Worm (Caenorhabditis elegans) whole organism, L2 larva: ENCODE measurements around the gene sdhd-1.

ENCODE experiments used
- C34F6.9 ChIP-seq: fragments of 150-350 bp; optimal IDR thresholded peaks from 2 replicates; lab custom pipeline; 2014; ENCODE audit warnings: missing biosample characterization, missing genetic modification characterization
- F13H6.1 ChIP-seq: sonication (generic microtip); optimal IDR thresholded peaks from 2 replicates; lab custom pipeline; 2016; ENCODE audit warnings: missing genetic modification characterization, missing compliant biosample characterization
- R02D3.7 ChIP-seq: fragments of 150-350 bp; optimal IDR thresholded peaks from 2 replicates; lab custom pipeline; 2014; ENCODE audit warnings: missing biosample characterization, missing genetic modification characterization
- aly-2 ChIP-seq: fragments of 150-350 bp; optimal IDR thresholded peaks from 2 replicates; lab custom pipeline; 2014; ENCODE audit warnings: missing biosample characterization, missing genetic modification characterization
- ceh-16 ChIP-seq: fragments of 150-350 bp; optimal IDR thresholded peaks from 2 replicates; lab custom pipeline; 2014; ENCODE audit warnings: missing biosample characterization, missing genetic modification characterization
- crh-2 ChIP-seq: sonication (generic microtip); optimal IDR thresholded peaks from 2 replicates; lab custom pipeline; 2017; ENCODE audit warnings: missing biosample characterization, missing genetic modification characterization
- egl-27 ChIP-seq: sonication (generic microtip); optimal IDR thresholded peaks from 3 replicates; lab custom pipeline; 2017; ENCODE audit warnings: missing biosample characterization, missing genetic modification reagents, missing genetic modification characterization
- elt-1 ChIP-seq: fragments of 150-350 bp; optimal IDR thresholded peaks from 2 replicates; lab custom pipeline; 2014; ENCODE audit warnings: missing biosample characterization, missing genetic modification characterization
- elt-3 ChIP-seq: sonication (generic microtip); optimal IDR thresholded peaks from 2 replicates; lab custom pipeline; 2017; ENCODE audit warnings: missing biosample characterization, missing genetic modification characterization
- fos-1 ChIP-seq: fragments of 150-350 bp; optimal IDR thresholded peaks from 2 replicates; lab custom pipeline; 2014; ENCODE audit warnings: missing biosample characterization, missing genetic modification characterization
- gmeb-1 ChIP-seq: fragments of 150-350 bp; optimal IDR thresholded peaks from 2 replicates; lab custom pipeline; 2014; ENCODE audit warnings: missing biosample characterization, missing genetic modification characterization
- lin-11 ChIP-seq: fragments of 150-350 bp; sonication (generic microtip); optimal IDR thresholded peaks from 2 replicates; lab custom pipeline; 2014; ENCODE audit warnings: missing biosample characterization, missing genetic modification characterization, inconsistent platforms, mixed read lengths
- lin-39 ChIP-seq: fragments of 150-350 bp; optimal IDR thresholded peaks from 2 replicates; lab custom pipeline; 2014; ENCODE audit warnings: missing biosample characterization, missing genetic modification reagents, missing genetic modification characterization
- lsy-2 ChIP-seq, 2 experiments: fragments of 150-350 bp in 1 of 2; sonication (generic microtip) in 1 of 2; optimal IDR thresholded peaks; 2 replicates each; lab custom pipeline; 2014 to 2017; ENCODE audit warnings: missing biosample characterization in 2 of 2, missing genetic modification characterization in 2 of 2
- mab-5 ChIP-seq: fragments of 150-350 bp; optimal IDR thresholded peaks from 2 replicates; lab custom pipeline; 2014; ENCODE audit warnings: missing biosample characterization, missing genetic modification characterization
- nhr-11 ChIP-seq: fragments of 150-350 bp; optimal IDR thresholded peaks from 2 replicates; lab custom pipeline; 2014; ENCODE audit warnings: missing biosample characterization, missing genetic modification characterization
- nhr-12 ChIP-seq: fragments of 150-350 bp; optimal IDR thresholded peaks from 2 replicates; lab custom pipeline; 2014; ENCODE audit warnings: missing biosample characterization, missing genetic modification characterization
- nhr-129 ChIP-seq: fragments of 150-350 bp; optimal IDR thresholded peaks from 2 replicates; lab custom pipeline; 2014; ENCODE audit warnings: missing biosample characterization, missing genetic modification characterization
- nhr-23 ChIP-seq: fragments of 150-350 bp; optimal IDR thresholded peaks from 2 replicates; lab custom pipeline; 2014; ENCODE audit warnings: missing biosample characterization, missing genetic modification reagents, missing genetic modification characterization
- nhr-25 ChIP-seq: fragments of 150-350 bp; sonication (generic microtip); optimal IDR thresholded peaks from 3 replicates; lab custom pipeline; 2014; ENCODE audit warnings: missing biosample characterization, missing genetic modification characterization
- peb-1 ChIP-seq: fragments of 150-350 bp; optimal IDR thresholded peaks from 2 replicates; lab custom pipeline; 2014; ENCODE audit warnings: missing biosample characterization, missing genetic modification characterization
- sem-4 ChIP-seq: fragments of 150-350 bp; optimal IDR thresholded peaks from 2 replicates; lab custom pipeline; 2014; ENCODE audit warnings: missing biosample characterization, missing genetic modification reagents, missing genetic modification characterization
- zag-1 ChIP-seq: fragments of 150-350 bp; optimal IDR thresholded peaks from 2 replicates; lab custom pipeline; 2014; ENCODE audit warnings: missing biosample characterization, missing genetic modification characterization
- ztf-1 ChIP-seq: fragments of 200-800 bp; sonication (Bioruptor generic); conservative IDR thresholded peaks from 2 replicates; pipeline ENCODE4 v1.3.6; 2022; ENCODE audit warnings: missing genetic modification characterization, missing compliant biosample characterization

The sdhd-1 gene

DNA sequence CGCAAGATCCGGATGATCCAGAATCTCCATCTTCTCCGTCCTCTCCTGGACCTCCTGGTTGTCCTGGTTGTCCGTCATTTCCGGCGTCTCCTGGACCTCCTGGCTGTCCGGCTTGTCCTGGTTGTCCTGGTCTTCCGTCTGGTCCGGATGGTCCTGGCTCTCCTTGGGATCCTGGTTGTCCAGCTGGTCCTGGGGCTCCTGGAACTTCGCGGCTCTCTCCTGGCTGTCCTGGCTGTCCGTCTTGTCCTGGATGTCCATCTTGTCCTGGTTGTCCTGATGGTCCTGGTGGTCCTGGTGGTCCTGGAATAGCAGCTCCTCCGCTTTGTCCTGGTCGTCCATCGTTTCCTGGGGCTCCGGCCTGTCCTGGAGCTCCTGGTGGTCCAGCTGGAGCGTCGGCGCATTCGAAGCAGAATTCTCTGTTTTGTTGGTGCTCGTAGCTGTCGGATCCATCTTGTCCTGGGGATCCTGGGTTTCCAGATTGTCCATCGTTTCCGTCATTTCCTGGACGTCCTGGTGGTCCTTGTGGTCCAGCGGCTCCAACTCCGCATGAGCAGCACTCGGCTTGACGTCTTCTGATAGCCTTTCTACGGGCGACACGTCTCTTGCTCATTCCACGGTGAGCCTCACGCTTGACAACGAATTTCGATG is 37.1 kb downstream of the sdhd-1 start:
- TF ChIP-seq fos-1 (tag; lab: Kevin White, UChicago) (no peak), sem-4 (tag; lab: Kevin White, UChicago) (no peak), nhr-23 (tag; lab: Kevin White, UChicago) (no peak), zag-1 (tag; lab: Kevin White, UChicago) (no peak), R02D3.7 (tag; lab: Kevin White, UChicago) (no peak), elt-1 (no peak), nhr-129 (no peak), nhr-25 (tag; lab: Kevin White, UChicago) (no peak), F13H6.1 (tag; lab: Kevin White, UChicago) (no peak)

DNA sequence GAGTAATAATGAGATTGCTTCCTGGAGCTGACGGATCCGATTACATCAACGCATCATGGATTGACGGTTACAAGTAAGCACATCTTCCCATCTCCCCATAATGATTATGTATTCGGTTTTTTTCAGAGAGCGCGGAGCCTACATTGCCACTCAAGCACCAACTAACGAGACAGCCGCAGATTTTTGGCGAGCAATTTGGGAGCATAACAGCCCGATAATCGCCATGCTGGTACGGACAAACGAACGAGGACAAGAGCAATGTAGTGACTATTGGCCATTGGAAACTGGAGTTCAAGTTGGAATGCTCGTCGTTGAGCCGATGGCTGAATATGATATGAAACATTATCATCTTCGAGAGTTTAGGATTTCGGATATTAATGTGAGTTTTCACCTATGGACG is 38.8 kb downstream of the sdhd-1 start:
- TF ChIP-seq aly-2 (tag; lab: Kevin White, UChicago) = no peak
- no peak for TF ChIP-seq nhr-23 (tag; lab: Kevin White, UChicago)
- no peak for TF ChIP-seq C34F6.9 (tag; lab: Kevin White, UChicago)
- no peak for TF ChIP-seq gmeb-1 (tag; lab: Kevin White, UChicago)
- TF ChIP-seq fos-1 (tag; lab: Kevin White, UChicago) = no peak
- no peak for TF ChIP-seq nhr-25 (tag; lab: Kevin White, UChicago)
- TF ChIP-seq elt-3 (tag; lab: Kevin White, UChicago) = no peak
- TF ChIP-seq ztf-1 (GFP tag; lab: Robert Waterston, UW) = no peak
- TF ChIP-seq nhr-11 (tag; lab: Kevin White, UChicago) = no peak
- no peak for TF ChIP-seq ceh-16 (tag; lab: Kevin White, UChicago)
- no peak for TF ChIP-seq lin-11
- TF ChIP-seq lsy-2 (tag; optimal IDR thresholded peaks at IDR 0.05; lab: Kevin White, UChicago) = no peak
- no peak for TF ChIP-seq zag-1 (tag; lab: Kevin White, UChicago)
- no peak for TF ChIP-seq egl-27 (tag; lab: Kevin White, UChicago)
- TF ChIP-seq mab-5 = no peak

DNA sequence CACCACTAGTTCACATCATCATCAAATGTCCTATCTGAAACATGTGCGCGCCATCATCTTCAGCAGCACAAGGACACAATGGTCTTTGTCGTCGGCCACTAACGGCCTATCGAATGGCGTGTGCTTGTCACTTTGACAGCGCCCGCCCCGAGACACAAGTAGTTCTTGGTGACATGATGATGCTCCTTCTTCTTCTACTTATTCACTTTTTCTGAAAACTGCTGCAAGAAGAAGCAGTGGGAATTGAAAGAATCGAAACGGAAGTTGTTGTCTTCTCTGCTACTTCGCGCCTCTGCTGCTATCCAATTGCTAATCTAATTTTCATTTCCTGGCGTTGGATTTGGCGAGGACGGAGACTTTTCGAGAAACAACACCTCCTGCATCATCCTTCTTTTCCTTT is 45.3 kb downstream of the sdhd-1 start:
- TF ChIP-seq lin-39 (tag; lab: Kevin White, UChicago) = peak; percentile 2
- no peak for TF ChIP-seq crh-2 (tag; lab: Kevin White, UChicago)
- no peak for TF ChIP-seq nhr-12
- no peak for TF ChIP-seq peb-1
- peak; percentile 6 for TF ChIP-seq nhr-129
